Worm (Caenorhabditis elegans) whole organism, mixed stage, embryonic: ENCODE data around the gene nhr-28.

ENCODE experiments used
- nhr-76 ChIP-seq: sonication (generic microtip); optimal IDR thresholded peaks from 2 replicates; lab custom pipeline; 2017; ENCODE audit warnings: missing biosample characterization, missing genetic modification characterization
- snpc-4 ChIP-seq: fragments of 150-350 bp; optimal IDR thresholded peaks from 2 replicates; lab custom pipeline; 2014; ENCODE audit warnings: missing biosample characterization, missing genetic modification characterization
- sptf-1 ChIP-seq: sonication (generic microtip); optimal IDR thresholded peaks from 2 replicates; lab custom pipeline; 2017; ENCODE audit warnings: mild to moderate bottlenecking, missing genetic modification characterization, moderate library complexity, missing compliant biosample characterization

- no peak for TF ChIP-seq snpc-4
- TF ChIP-seq nhr-76 (tag; lab: Kevin White, UChicago) = no peak
- no peak for TF ChIP-seq sptf-1 (tag; lab: Kevin White, UChicago)
Measured at ce11 chrX:16317629-16318028, 37.1 kb upstream of the nhr-28 start, which contains the start of gene T01B4.3.
